Fruit fly (Drosophila melanogaster): ENCODE measurements around the gene SmD1.

The SmD1 gene

dm6 chr3L:12706456-12706855 lies 28.0 kb downstream of the SmD1 start (continued):
- TF ChIP-seq CG16779 (tag; optimal IDR thresholded peaks at IDR 0.05) (no peak), Lpt (GFP tag; optimal IDR thresholded peaks at IDR 0.05) (no peak), Sox14 (GFP tag; optimal IDR thresholded peaks at IDR 0.05) (peak; percentile 38), CG32006 (GFP tag; optimal IDR thresholded peaks at IDR 0.05) (no peak), CG8319 (GFP tag; optimal IDR thresholded peaks at IDR 0.05) (peak; percentile 24), net (GFP tag; optimal IDR thresholded peaks at IDR 0.05) (no peak), CG8119 (GFP tag; IDR thresholded peaks at IDR 0.05) (no peak), CG15336 (GFP tag; IDR thresholded peaks at IDR 0.05) (no peak), topi (GFP tag; optimal IDR thresholded peaks at IDR 0.05) (peak; percentile 63), Eip78C (GFP tag) (peak; percentile 84), Hr38 (GFP tag; optimal IDR thresholded peaks at IDR 0.05) (no peak), Sox102F (GFP tag; optimal IDR thresholded peaks at IDR 0.05) (peak; percentile 33), Ets96B (tag; optimal IDR thresholded peaks at IDR 0.05) (peak; percentile 49), salr (GFP tag; optimal IDR thresholded peaks at IDR 0.05) (no peak), CG11762 (GFP tag; optimal IDR thresholded peaks at IDR 0.05; ENCODE audit: insufficient read depth) (no peak), ss (GFP tag; optimal IDR thresholded peaks at IDR 0.05) (peak; percentile 37), CG4318 (GFP tag; optimal IDR thresholded peaks at IDR 0.05) (no peak), CG11902 (GFP tag; optimal IDR thresholded peaks at IDR 0.05) (peak; percentile 29), CG1621 (tag; optimal IDR thresholded peaks at IDR 0.05) (peak; percentile 8), CG7368 (GFP tag; optimal IDR thresholded peaks at IDR 0.05) (peak; percentile 34), pdm3 (GFP tag; optimal IDR thresholded peaks at IDR 0.05) (peak; percentile 4), CG6792 (GFP tag; optimal IDR thresholded peaks at IDR 0.05) (peak; percentile 16), CG3919 (GFP tag; optimal IDR thresholded peaks at IDR 0.05) (peak; percentile 50), CG9139 (GFP tag; optimal IDR thresholded peaks at IDR 0.05) (peak; percentile 38), dsx (GFP tag; optimal IDR thresholded peaks at IDR 0.05; ENCODE audit: poor library complexity, severe bottlenecking) (peak; percentile 36), achi (GFP tag; optimal IDR thresholded peaks at IDR 0.05) (peak; percentile 14), CG6854 (GFP tag; optimal IDR thresholded peaks at IDR 0.05) (no peak), Eip75B (GFP tag; optimal IDR thresholded peaks at IDR 0.05) (peak; percentile 43), CG31627 (GFP tag; optimal IDR thresholded peaks at IDR 0.05) (peak; percentile 38), Hr39 (GFP tag; optimal IDR thresholded peaks at IDR 0.05) (peak; percentile 29), eg (GFP tag; IDR thresholded peaks at IDR 0.05) (no peak)

- TF ChIP-seq Ets21C (GFP tag; optimal IDR thresholded peaks at IDR 0.05) (no peak), CG9139 (GFP tag; optimal IDR thresholded peaks at IDR 0.05) (no peak)
Measured at dm6 chr3L:12705377-12705776, 29.0 kb downstream of the SmD1 start.

dm6 chr3L:12704335-12704734 lies 30.1 kb downstream of the SmD1 start:
- TF ChIP-seq ss (GFP tag; optimal IDR thresholded peaks at IDR 0.05) = peak in 1 of 2 experiments; percentile 28
- TF ChIP-seq Hr4 (GFP tag; optimal IDR thresholded peaks at IDR 0.05) = no peak
- TF ChIP-seq Ets21C (GFP tag; optimal IDR thresholded peaks at IDR 0.05) = no peak
- TF ChIP-seq svp (GFP tag) = peak; percentile 53

- TF ChIP-seq Sox14 (GFP tag; optimal IDR thresholded peaks at IDR 0.05) (no peak), acj6 (GFP tag; optimal IDR thresholded peaks at IDR 0.05) (no peak), CG16779 (tag; optimal IDR thresholded peaks at IDR 0.05) (no peak), CG8119 (GFP tag; IDR thresholded peaks at IDR 0.05) (no peak), CG15336 (GFP tag; IDR thresholded peaks at IDR 0.05) (no peak), CG3032 (tag; optimal IDR thresholded peaks at IDR 0.05) (peak; percentile 15), CG8319 (GFP tag; optimal IDR thresholded peaks at IDR 0.05) (no peak), CG31627 (GFP tag; optimal IDR thresholded peaks at IDR 0.05) (no peak), Smox (GFP tag; optimal IDR thresholded peaks at IDR 0.05) (no peak), CG11294 (GFP tag; IDR thresholded peaks at IDR 0.05) (no peak), fd85E (GFP tag; optimal IDR thresholded peaks at IDR 0.05) (no peak), Sox102F (GFP tag; optimal IDR thresholded peaks at IDR 0.05) (no peak), eg (GFP tag; IDR thresholded peaks at IDR 0.05) (no peak), CG7368 (GFP tag; optimal IDR thresholded peaks at IDR 0.05) (no peak), fkh (GFP tag; optimal IDR thresholded peaks at IDR 0.05) (no peak), CG8632 (GFP tag; optimal IDR thresholded peaks at IDR 0.05) (no peak), lz (GFP tag; optimal IDR thresholded peaks at IDR 0.05) (no peak), achi (GFP tag; optimal IDR thresholded peaks at IDR 0.05) (no peak), pdm3 (GFP tag; optimal IDR thresholded peaks at IDR 0.05) (no peak), Eip75B (GFP tag; optimal IDR thresholded peaks at IDR 0.05) (no peak), topi (GFP tag; optimal IDR thresholded peaks at IDR 0.05) (peak; percentile 47), CG11902 (GFP tag; optimal IDR thresholded peaks at IDR 0.05) (no peak), Hr4 (GFP tag; optimal IDR thresholded peaks at IDR 0.05) (no peak), Sox15 (GFP tag; optimal IDR thresholded peaks at IDR 0.05) (no peak), OdsH (GFP tag; optimal IDR thresholded peaks at IDR 0.05) (no peak), CG6854 (GFP tag; optimal IDR thresholded peaks at IDR 0.05) (no peak), Gug (GFP tag; IDR thresholded peaks at IDR 0.05) (no peak), ss (GFP tag; optimal IDR thresholded peaks at IDR 0.05) (peak in 1 of 2 experiments; percentile 29)
Measured at dm6 chr3L:12703451-12704020, 30.9 kb downstream of the SmD1 start.

All from whole organism, prepupa.